Worm (Caenorhabditis elegans) whole organism, L2 larva: ENCODE measurements around the gene E01G6.2.

Source experiments
- ZK546.5 ChIP-seq: sonication (generic microtip); optimal IDR thresholded peaks from 2 replicates; lab custom pipeline; 2017; ENCODE audit warnings: missing biosample characterization, missing genetic modification characterization
- aly-2 ChIP-seq: fragments of 150-350 bp; optimal IDR thresholded peaks from 2 replicates; lab custom pipeline; 2014; ENCODE audit warnings: missing biosample characterization, missing genetic modification characterization
- ama-1 ChIP-seq: fragments of 150-350 bp; optimal IDR thresholded peaks from 2 replicates; lab custom pipeline; 2018; ENCODE audit warnings: inconsistent platforms
- blmp-1 ChIP-seq: sonication (generic microtip); optimal IDR thresholded peaks from 2 replicates; lab custom pipeline; 2017; ENCODE audit warnings: missing genetic modification characterization, mild to moderate bottlenecking, missing compliant biosample characterization, antibody characterized with exemption, moderate library complexity; ENCODE audit not compliant: insufficient read depth
- lin-11 ChIP-seq: fragments of 150-350 bp; sonication (generic microtip); optimal IDR thresholded peaks from 2 replicates; lab custom pipeline; 2014; ENCODE audit warnings: missing biosample characterization, missing genetic modification characterization, inconsistent platforms, mixed read lengths
- lsy-2 ChIP-seq, 2 experiments: fragments of 150-350 bp in 1 of 2; sonication (generic microtip) in 1 of 2; optimal IDR thresholded peaks; 2 replicates each; lab custom pipeline; 2014 to 2017; ENCODE audit warnings: missing biosample characterization in 2 of 2, missing genetic modification characterization in 2 of 2
- mab-5 ChIP-seq: fragments of 150-350 bp; optimal IDR thresholded peaks from 2 replicates; lab custom pipeline; 2014; ENCODE audit warnings: missing biosample characterization, missing genetic modification characterization
- mdl-1 ChIP-seq, 2 experiments: fragments of 150-350 bp in 1 of 2; sonication (generic microtip) in 1 of 2; optimal IDR thresholded peaks; 2 replicates each; lab custom pipeline; 2017; ENCODE audit warnings: missing biosample characterization in 2 of 2, missing genetic modification characterization in 2 of 2
- nhr-12 ChIP-seq: fragments of 150-350 bp; optimal IDR thresholded peaks from 2 replicates; lab custom pipeline; 2014; ENCODE audit warnings: missing biosample characterization, missing genetic modification characterization
- skn-1 ChIP-seq: sonication (generic microtip); optimal IDR thresholded peaks from 2 replicates; lab custom pipeline; 2017; ENCODE audit warnings: missing biosample characterization, missing genetic modification characterization
- snpc-4 ChIP-seq: fragments of 150-350 bp; optimal IDR thresholded peaks from 2 replicates; lab custom pipeline; 2014; ENCODE audit warnings: missing biosample characterization, missing genetic modification characterization
- unc-62 ChIP-seq: fragments of 150-350 bp; optimal IDR thresholded peaks from 2 replicates; lab custom pipeline; 2014; ENCODE audit warnings: missing biosample characterization, missing genetic modification reagents, missing genetic modification characterization
- zag-1 ChIP-seq: fragments of 150-350 bp; optimal IDR thresholded peaks from 2 replicates; lab custom pipeline; 2014; ENCODE audit warnings: missing biosample characterization, missing genetic modification characterization
- ztf-11 ChIP-seq: sonication (generic microtip); optimal IDR thresholded peaks from 2 replicates; lab custom pipeline; 2017; ENCODE audit warnings: missing biosample characterization, missing genetic modification characterization

DNA sequence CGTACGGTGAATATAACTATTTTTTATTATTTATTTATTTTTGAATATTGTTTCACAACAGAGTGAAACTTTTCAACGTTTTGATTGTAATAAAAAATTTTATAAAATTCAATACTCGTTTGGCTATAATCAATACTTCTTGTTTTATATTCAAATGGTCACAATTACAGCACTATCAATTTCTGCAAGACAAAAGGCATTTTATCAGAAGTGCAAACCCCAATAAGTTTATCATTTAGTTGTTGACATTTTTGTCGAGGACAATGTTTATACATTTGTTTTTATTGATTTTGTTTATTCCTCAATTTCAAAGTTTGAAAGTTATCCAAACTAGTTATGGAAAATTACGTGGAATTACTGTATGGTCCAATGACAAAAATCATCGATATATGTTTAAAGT lies 30.5 kb upstream of the E01G6.2 start, which contains the start of gene cest-9.1:
- TF ChIP-seq zag-1 (tag; lab: Kevin White, UChicago) (no peak), lsy-2 (tag; optimal IDR thresholded peaks at IDR 0.05; lab: Kevin White, UChicago) (no peak), ama-1 (no peak), ztf-11 (tag; lab: Kevin White, UChicago) (no peak), mab-5 (tag; lab: Kevin White, UChicago) (no peak), nhr-12 (no peak), blmp-1 (tag; lab: Kevin White, UChicago) (no peak), ZK546.5 (no peak), aly-2 (no peak), snpc-4 (tag; lab: Kevin White, UChicago) (no peak), lin-11 (no peak), skn-1 (no peak), mdl-1 (tag; optimal IDR thresholded peaks at IDR 0.05; lab: Kevin White, UChicago) (no peak), unc-62 (GFP tag; lab: Kevin White, UChicago) (no peak)
